Worm (Caenorhabditis elegans) whole organism, midembryonic: Measurements from ENCODE around the gene bath-46.

Experiments
- klf-2 ChIP-seq: fragments of 200-800 bp; sonication (Bioruptor generic); conservative IDR thresholded peaks from 2 replicates; pipeline ENCODE4 v1.3.6; 2022; ENCODE audit warnings: missing genetic modification reagents, missing genetic modification characterization, missing compliant biosample characterization
- ref-1 ChIP-seq: fragments of 200-800 bp; sonication (Bioruptor generic); conservative IDR thresholded peaks from 2 replicates; pipeline ENCODE4 v1.3.6; 2022; ENCODE audit warnings: missing genetic modification reagents, missing genetic modification characterization, missing compliant biosample characterization
- tab-1 ChIP-seq: fragments of 200-800 bp; sonication (Bioruptor generic); IDR thresholded peaks from 2 replicates; pipeline ENCODE4 v1.3.6; 2022; ENCODE audit warnings: missing genetic modification characterization, missing compliant biosample characterization

ce11 chrII:1610630-1611029 lies 12.9 kb downstream of the bath-46 start, which contains the start of gene fbxa-163:
- no peak for TF ChIP-seq ref-1 (GFP tag; lab: Robert Waterston, UW)
- no peak for TF ChIP-seq klf-2 (GFP tag; lab: Robert Waterston, UW)
- TF ChIP-seq tab-1 (GFP tag; lab: Robert Waterston, UW), result no peak
